Worm (Caenorhabditis elegans): ENCODE data around the gene C46A5.1.

DNA sequence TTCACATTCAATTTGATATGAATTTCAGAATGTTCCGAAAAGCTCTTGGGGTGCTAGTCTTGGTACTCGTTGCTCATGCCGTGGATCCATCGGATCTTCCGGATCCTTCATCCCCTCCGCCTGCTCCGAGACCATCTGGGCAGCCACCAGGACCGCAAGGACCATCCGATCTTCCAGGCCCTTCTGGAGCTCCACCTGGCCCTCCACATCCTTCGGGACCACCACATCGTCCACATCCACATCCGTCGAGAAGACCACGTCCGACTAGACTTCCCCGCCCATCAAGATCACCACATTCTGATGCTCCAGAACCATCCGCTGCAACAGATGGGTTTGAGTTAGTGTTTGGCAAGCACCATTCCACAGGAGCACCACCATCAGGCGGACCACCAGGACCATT, 29.1 kb upstream of the C46A5.1 start, which contains the start of gene clx-1:
- TF ChIP-seq flt-1 (GFP tag; IDR thresholded peaks at IDR 0.05), result no peak
- no peak for TF ChIP-seq aly-1 (tag; optimal IDR thresholded peaks at IDR 0.05)
- TF ChIP-seq ets-7 (tag; optimal IDR thresholded peaks at IDR 0.05), result no peak
- no peak for TF ChIP-seq ama-1 (optimal IDR thresholded peaks at IDR 0.05)
- TF ChIP-seq hmbx-1 (tag; optimal IDR thresholded peaks at IDR 0.05), result no peak
- TF ChIP-seq scrt-1 (GFP tag; IDR thresholded peaks at IDR 0.05), result no peak

Data from whole organism, early embryonic.